Worm (Caenorhabditis elegans): ENCODE data around the gene rnf-121.

DNA sequence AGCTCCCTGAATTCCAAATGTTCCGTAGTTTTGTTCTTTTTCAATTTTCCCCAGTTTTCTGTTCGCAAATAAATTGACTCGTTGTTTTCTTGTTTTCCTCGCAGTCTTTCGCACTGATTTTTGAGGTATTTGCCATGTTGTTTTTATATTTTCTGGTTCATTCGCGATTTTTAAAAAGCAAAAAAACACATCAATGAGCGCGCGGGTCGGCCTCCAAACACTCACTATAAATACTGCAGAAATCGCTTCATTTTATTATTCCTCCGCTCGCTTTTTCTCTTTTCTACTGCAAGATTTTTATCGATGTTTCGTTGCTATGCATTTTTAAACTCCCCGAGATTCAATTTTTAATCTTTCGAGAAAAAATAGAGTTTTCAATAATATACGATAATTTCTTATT is 17.9 kb downstream of the rnf-121 start:
- TF ChIP-seq nhr-12 (tag; optimal IDR thresholded peaks at IDR 0.05) = no peak
- no peak for TF ChIP-seq pha-4 (tag; optimal IDR thresholded peaks at IDR 0.05)
- TF ChIP-seq flh-1 (GFP tag; optimal IDR thresholded peaks at IDR 0.05) = no peak
- no peak for TF ChIP-seq blmp-1 (tag; optimal IDR thresholded peaks at IDR 0.05)
- TF ChIP-seq unc-62 (GFP tag; optimal IDR thresholded peaks at IDR 0.05) = no peak
